Fruit fly (Drosophila melanogaster): ENCODE results near the gene CG32221.
A peak's percentile ranks its signal among the peaks of the same experiment; 100 is the strongest.

DNA sequence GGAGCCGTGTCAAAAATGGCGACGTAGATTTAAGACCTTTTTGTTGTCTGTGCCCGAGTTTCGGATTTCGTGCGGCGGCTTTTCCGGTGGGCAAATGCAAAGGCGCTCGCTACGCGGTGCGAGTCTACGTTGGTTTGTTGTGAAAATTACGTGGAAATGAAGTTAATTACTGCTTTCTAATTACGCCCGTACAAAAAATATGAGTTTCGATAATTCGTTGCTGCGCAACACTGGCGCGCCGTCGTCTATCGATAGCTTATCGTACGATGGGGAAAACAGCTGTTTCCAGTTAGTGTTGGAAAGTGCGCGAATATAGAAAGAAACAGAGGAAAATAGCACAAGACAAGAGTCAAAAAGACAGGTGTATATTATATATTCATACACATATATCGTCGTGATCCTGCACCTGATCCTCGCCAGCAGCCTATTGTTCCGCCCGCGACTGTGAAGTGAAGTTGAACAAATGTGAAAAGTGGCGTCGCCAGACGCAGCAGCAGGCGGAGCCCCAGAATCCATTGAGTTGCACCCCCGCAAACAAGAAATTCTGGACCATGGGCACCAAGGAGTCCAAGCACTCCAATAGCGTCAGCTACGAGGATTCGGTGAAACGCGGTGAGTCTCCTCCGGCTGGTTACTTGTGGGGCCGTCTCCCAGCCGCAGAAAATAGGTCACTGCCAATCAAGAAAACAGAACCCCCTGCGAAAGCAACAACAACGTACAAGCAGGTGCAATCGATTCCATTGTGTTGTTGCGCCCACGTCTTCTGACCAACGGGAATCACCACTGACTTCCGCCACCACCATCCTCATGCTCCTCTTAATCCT is 36.6 kb downstream of the CG32221 start, which contains the start of the genes Rab8 and Usp32:
- TF ChIP-seq D19A (tag; optimal IDR thresholded peaks at IDR 0.05) (peak; percentile 58), CG17385 (GFP tag; optimal IDR thresholded peaks at IDR 0.05) (peak; percentile 66), Hr78 (GFP tag; optimal IDR thresholded peaks at IDR 0.05) (no peak), CG7357 (GFP tag; IDR thresholded peaks at IDR 0.05) (0 out of 3 replicates have a peak, but pooled peaks have one; percentile 33), maf-S (GFP tag; optimal IDR thresholded peaks at IDR 0.05) (peak; percentile 53), mld (GFP tag; IDR thresholded peaks at IDR 0.05; ENCODE audit: partially characterized antibody) (0 out of 3 replicates have a peak, but pooled peaks have one; percentile 28), CG2129 (GFP tag; IDR thresholded peaks at IDR 0.05; ENCODE audit: partially characterized antibody) (peak; percentile 69), Mes4 (GFP tag; optimal IDR thresholded peaks at IDR 0.05) (peak; percentile 31)
